Worm (Caenorhabditis elegans): Measurements from ENCODE around the gene Y54G9A.7.

DNA sequence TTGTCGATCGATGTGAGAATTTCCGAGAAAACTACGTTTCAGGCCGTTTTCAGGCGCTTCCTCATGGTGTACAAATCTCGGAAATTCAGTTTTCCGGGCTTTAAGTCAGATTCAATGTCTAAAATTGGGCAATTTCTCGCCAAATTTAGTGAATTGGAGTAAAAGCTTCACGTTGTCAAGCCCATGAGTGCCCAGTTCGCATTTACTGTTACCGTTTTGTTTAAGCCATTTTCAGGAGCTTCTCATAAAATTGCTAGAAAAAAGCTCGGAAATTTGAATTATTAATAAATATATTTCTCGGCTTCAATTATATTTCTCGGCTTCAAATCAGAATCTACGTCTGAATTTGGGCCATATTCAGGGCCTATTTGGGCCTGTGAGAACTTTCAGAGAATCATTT is 47.7 kb downstream of the Y54G9A.7 start:
- TF ChIP-seq ceh-36 (tag; optimal IDR thresholded peaks at IDR 0.05) (no peak), sea-1 (GFP tag; conservative IDR thresholded peaks at IDR 0.05) (no peak), hmg-4 (GFP tag; optimal IDR thresholded peaks at IDR 0.05) (no peak), ama-1 (optimal IDR thresholded peaks at IDR 0.05) (no peak), ets-7 (tag; optimal IDR thresholded peaks at IDR 0.05) (no peak)

All from whole organism, early embryonic.